Fruit fly (Drosophila melanogaster) whole organism, prepupa: ENCODE results near the gene GlcAT-S.

ENCODE experiments used
- Blimp-1 ChIP-seq: fragments of 200-800 bp; sonication (Bioruptor generic); optimal IDR thresholded peaks from 3 replicates; lab custom pipeline; 2017; ENCODE audit warnings: missing biosample characterization, missing genetic modification characterization, mild to moderate bottlenecking, moderate library complexity, missing genetic modification reagents
- CG10631 ChIP-seq: fragments of 200-800 bp; sonication (Bioruptor generic); optimal IDR thresholded peaks from 2 replicates; lab custom pipeline; 2016; ENCODE audit warnings: missing biosample characterization, missing genetic modification characterization
- CG11294 ChIP-seq: fragments of 200-800 bp; sonication (Bioruptor generic); IDR thresholded peaks from 2 replicates; pipeline ENCODE4 v1.3.6; 2022; ENCODE audit warnings: missing biosample characterization, missing genetic modification characterization
- CG11762 ChIP-seq: fragments of 200-800 bp; sonication (Bioruptor generic); optimal IDR thresholded peaks from 3 replicates; lab custom pipeline; 2016; ENCODE audit warnings: missing biosample characterization, missing genetic modification characterization; ENCODE audit not compliant: insufficient read depth
- CG11902 ChIP-seq: fragments of 200-800 bp; sonication (Bioruptor generic); optimal IDR thresholded peaks from 3 replicates; lab custom pipeline; 2016; ENCODE audit warnings: missing biosample characterization, missing genetic modification characterization
- CG15336 ChIP-seq: fragments of 200-800 bp; sonication (Bioruptor generic); IDR thresholded peaks from 2 replicates; pipeline ENCODE4 v1.3.6; 2022; ENCODE audit warnings: missing biosample characterization, missing genetic modification characterization
- CG1621 ChIP-seq: fragments of 200-800 bp; sonication (Bioruptor generic); optimal IDR thresholded peaks from 3 replicates; lab custom pipeline; 2018; ENCODE audit warnings: missing biosample characterization, mild to moderate bottlenecking, missing genetic modification characterization
- CG16779 ChIP-seq: fragments of 200-800 bp; sonication (Bioruptor generic); optimal IDR thresholded peaks from 3 replicates; lab custom pipeline; 2017; ENCODE audit warnings: missing biosample characterization, mild to moderate bottlenecking, missing genetic modification characterization
- CG3032 ChIP-seq: fragments of 200-800 bp; optimal IDR thresholded peaks from 2 replicates; lab custom pipeline; 2019; ENCODE audit warnings: missing biosample characterization, mild to moderate bottlenecking, missing genetic modification characterization, moderate library complexity
- CG31627 ChIP-seq: fragments of 200-800 bp; sonication (Bioruptor generic); optimal IDR thresholded peaks from 3 replicates; lab custom pipeline; 2016; ENCODE audit warnings: missing biosample characterization, missing genetic modification characterization
- CG32006 ChIP-seq: fragments of 200-800 bp; sonication (Bioruptor generic); optimal IDR thresholded peaks from 3 replicates; lab custom pipeline; 2017; ENCODE audit warnings: missing biosample characterization, mild to moderate bottlenecking, missing genetic modification characterization
- CG34406 ChIP-seq: fragments of 200-800 bp; sonication (Bioruptor generic); optimal IDR thresholded peaks from 3 replicates; lab custom pipeline; 2016; ENCODE audit warnings: missing biosample characterization, missing genetic modification characterization
- CG4318 ChIP-seq: fragments of 200-800 bp; sonication (Bioruptor generic); optimal IDR thresholded peaks from 3 replicates; lab custom pipeline; 2017; ENCODE audit warnings: missing biosample characterization, mild to moderate bottlenecking, missing genetic modification characterization
- CG6276 ChIP-seq: fragments of 200-800 bp; sonication (Bioruptor generic); optimal IDR thresholded peaks from 2 replicates; lab custom pipeline; 2017; ENCODE audit warnings: missing biosample characterization, mild to moderate bottlenecking, missing genetic modification characterization
- CG6808 ChIP-seq: fragments of 200-800 bp; sonication (Bioruptor generic); optimal IDR thresholded peaks from 3 replicates; lab custom pipeline; 2017; ENCODE audit warnings: missing biosample characterization, missing genetic modification characterization, mild to moderate bottlenecking, moderate library complexity, missing genetic modification reagents
- CG6854 ChIP-seq: fragments of 200-800 bp; sonication (Bioruptor generic); optimal IDR thresholded peaks from 2 replicates; lab custom pipeline; 2017; ENCODE audit warnings: missing biosample characterization, mild to moderate bottlenecking, missing genetic modification characterization
- CG8119 ChIP-seq: fragments of 200-800 bp; sonication (Bioruptor generic); IDR thresholded peaks from 3 replicates; pipeline ENCODE4 v1.3.6; 2022; ENCODE audit warnings: missing biosample characterization, missing genetic modification characterization
- CG8319 ChIP-seq: fragments of 200-800 bp; sonication (Bioruptor generic); optimal IDR thresholded peaks from 3 replicates; lab custom pipeline; 2016; ENCODE audit warnings: missing biosample characterization, missing genetic modification characterization
- CG8632 ChIP-seq: fragments of 200-800 bp; sonication (Bioruptor generic); optimal IDR thresholded peaks from 3 replicates; lab custom pipeline; 2016; ENCODE audit warnings: missing biosample characterization, missing genetic modification characterization
- CG9139 ChIP-seq: fragments of 200-800 bp; sonication (Bioruptor generic); optimal IDR thresholded peaks from 3 replicates; lab custom pipeline; 2017; ENCODE audit warnings: missing biosample characterization, mild to moderate bottlenecking, missing genetic modification characterization
- Eip75B ChIP-seq: fragments of 200-800 bp; sonication (Bioruptor generic); optimal IDR thresholded peaks from 3 replicates; lab custom pipeline; 2016; ENCODE audit warnings: missing biosample characterization, missing genetic modification characterization
- Eip78C ChIP-seq: fragments of 200-800 bp; sonication (Bioruptor generic); peaks from one replicate; lab custom pipeline; 2016; ENCODE audit warnings: missing biosample characterization, missing genetic modification characterization
- Eip93F ChIP-seq: fragments of 200-800 bp; sonication (Bioruptor generic); optimal IDR thresholded peaks from 2 replicates; lab custom pipeline; 2016; ENCODE audit warnings: missing biosample characterization, mild to moderate bottlenecking, missing genetic modification characterization
- Ets21C ChIP-seq: fragments of 200-800 bp; sonication (Bioruptor generic); optimal IDR thresholded peaks from 3 replicates; lab custom pipeline; 2016; ENCODE audit warnings: missing biosample characterization, missing genetic modification characterization
- Ets96B ChIP-seq: fragments of 200-800 bp; optimal IDR thresholded peaks from 2 replicates; lab custom pipeline; 2019; ENCODE audit warnings: missing biosample characterization, mild to moderate bottlenecking, missing genetic modification characterization, moderate library complexity
- Gug ChIP-seq: fragments of 200-800 bp; sonication (Bioruptor generic); IDR thresholded peaks from 2 replicates; pipeline ENCODE4 v1.3.6; 2022; ENCODE audit warnings: missing biosample characterization, missing genetic modification characterization
- Hr38 ChIP-seq: sonication (Bioruptor generic); optimal IDR thresholded peaks from 2 replicates; lab custom pipeline; 2016; ENCODE audit warnings: missing biosample characterization, missing genetic modification characterization
- Hr39 ChIP-seq: fragments of 200-800 bp; sonication (Bioruptor generic); optimal IDR thresholded peaks from 2 replicates; lab custom pipeline; 2016; ENCODE audit warnings: missing biosample characterization, missing genetic modification characterization
- Hr4 ChIP-seq: fragments of 200-800 bp; sonication (Bioruptor generic); optimal IDR thresholded peaks from 3 replicates; lab custom pipeline; 2016; ENCODE audit warnings: missing biosample characterization, missing genetic modification characterization
- OdsH ChIP-seq: fragments of 200-800 bp; sonication (Bioruptor generic); optimal IDR thresholded peaks from 3 replicates; lab custom pipeline; 2016; ENCODE audit warnings: missing biosample characterization, missing genetic modification characterization
- Sox14 ChIP-seq: fragments of 200-800 bp; sonication (Bioruptor generic); optimal IDR thresholded peaks from 3 replicates; lab custom pipeline; 2016; ENCODE audit warnings: missing biosample characterization, missing genetic modification characterization
- achi ChIP-seq: fragments of 200-800 bp; sonication (Bioruptor generic); optimal IDR thresholded peaks from 3 replicates; lab custom pipeline; 2016; ENCODE audit warnings: missing biosample characterization, missing genetic modification characterization
- cyc ChIP-seq: fragments of 200-800 bp; sonication (Bioruptor generic); optimal IDR thresholded peaks from 3 replicates; lab custom pipeline; 2016; ENCODE audit warnings: missing biosample characterization, missing genetic modification characterization
- eg ChIP-seq: fragments of 200-800 bp; sonication (Bioruptor generic); IDR thresholded peaks from 3 replicates; pipeline ENCODE4 v1.3.6; 2022; ENCODE audit warnings: missing biosample characterization, missing genetic modification characterization
- esn ChIP-seq: fragments of 200-800 bp; sonication (Bioruptor generic); optimal IDR thresholded peaks from 2 replicates; lab custom pipeline; 2016; ENCODE audit warnings: missing biosample characterization, mild to moderate bottlenecking, missing genetic modification characterization, moderate library complexity
- fd59A ChIP-seq: fragments of 200-800 bp; sonication (Bioruptor generic); optimal IDR thresholded peaks from 2 replicates; lab custom pipeline; 2017; ENCODE audit warnings: missing biosample characterization, mild to moderate bottlenecking, missing genetic modification characterization, missing genetic modification reagents
- net ChIP-seq: fragments of 200-800 bp; sonication (Bioruptor generic); optimal IDR thresholded peaks from 3 replicates; lab custom pipeline; 2016; ENCODE audit warnings: missing biosample characterization, missing genetic modification characterization
- salr ChIP-seq, 2 experiments: fragments of 200-800 bp; sonication (Bioruptor generic); optimal IDR thresholded peaks; 3 replicates each; lab custom pipeline; 2016 to 2018; ENCODE audit warnings: missing biosample characterization in 2 of 2, missing genetic modification characterization in 2 of 2, mild to moderate bottlenecking in 1 of 2
- topi ChIP-seq: fragments of 200-800 bp; sonication (Bioruptor generic); optimal IDR thresholded peaks from 3 replicates; lab custom pipeline; 2016; ENCODE audit warnings: missing biosample characterization, missing genetic modification characterization
- vri ChIP-seq: fragments of 200-800 bp; sonication (Bioruptor generic); optimal IDR thresholded peaks from 3 replicates; lab custom pipeline; 2016; ENCODE audit warnings: missing biosample characterization, mild to moderate bottlenecking, missing genetic modification characterization

GlcAT-S gene

dm6 chr2L:9633811-9634436 is 17.7 kb downstream of the GlcAT-S start, which contains the start of gene Apoltp (continued):
- peak; percentile 74 for TF ChIP-seq Gug (GFP tag; lab: Robert Waterston, UW)
- peak; percentile 43 for TF ChIP-seq CG31627
- TF ChIP-seq esn (GFP tag; lab: Kevin White, UChicago), result peak; percentile 73
- peak; percentile 62 for TF ChIP-seq OdsH (GFP tag; lab: Kevin White, UChicago)
- TF ChIP-seq cyc, result peak; percentile 75
- TF ChIP-seq salr (GFP tag; optimal IDR thresholded peaks at IDR 0.05; lab: Kevin White, UChicago), result peak; percentile 30 to 33
- peak; percentile 31 for TF ChIP-seq CG9139 (GFP tag; lab: Kevin White, UChicago)
- peak; percentile 74 for TF ChIP-seq CG15336 (GFP tag; lab: Robert Waterston, UW)
- TF ChIP-seq CG11294 (GFP tag; lab: Robert Waterston, UW), result peak; percentile 63
- TF ChIP-seq CG11762, result peak; percentile 57
- TF ChIP-seq Eip93F (GFP tag; lab: Kevin White, UChicago), result no peak
- peak; percentile 86 for TF ChIP-seq eg
- TF ChIP-seq Hr38, result no peak
- TF ChIP-seq CG32006 (GFP tag; lab: Kevin White, UChicago), result peak; percentile 64

DNA sequence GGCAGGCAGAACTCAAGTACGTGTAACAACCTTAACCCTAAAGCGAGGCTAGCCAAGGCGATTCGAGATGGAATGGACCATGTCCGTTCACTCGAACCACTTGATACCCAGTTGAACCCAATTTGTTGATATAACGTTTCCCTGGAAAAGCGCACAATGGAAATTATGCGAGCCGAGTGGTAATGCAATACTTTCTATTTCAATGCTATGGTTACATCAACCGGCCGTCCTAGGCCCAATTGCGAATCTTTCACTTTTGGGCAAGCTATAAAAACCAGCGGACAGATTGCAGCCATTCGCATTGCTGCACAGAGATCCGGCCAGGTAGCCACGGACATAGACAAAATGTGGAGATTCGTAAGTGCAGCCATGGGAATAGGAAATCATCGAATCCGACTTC is 40.0 kb downstream of the GlcAT-S start, which contains the start of gene CG33299:
TSS of gene CG33299 (plus strand) at position 301 of the 400 bp plus-strand sequence.
- no peak for TF ChIP-seq CG11902
- no peak for TF ChIP-seq CG6854 (GFP tag; lab: Kevin White, UChicago)
- TF ChIP-seq Eip75B (GFP tag; lab: Kevin White, UChicago), result no peak
- no peak for TF ChIP-seq CG34406
- no peak for TF ChIP-seq fd59A (GFP tag; lab: Kevin White, UChicago)
- TF ChIP-seq salr (GFP tag; optimal IDR thresholded peaks at IDR 0.05; lab: Kevin White, UChicago), result no peak
- TF ChIP-seq Hr39 (GFP tag; lab: Kevin White, UChicago), result no peak
- no peak for TF ChIP-seq Ets21C (GFP tag; lab: Kevin White, UChicago)
- no peak for TF ChIP-seq Gug (GFP tag; lab: Robert Waterston, UW)
- no peak for TF ChIP-seq OdsH (GFP tag; lab: Kevin White, UChicago)
- TF ChIP-seq CG6276, result no peak
- TF ChIP-seq, all 60 proteins: peak for 0

DNA sequence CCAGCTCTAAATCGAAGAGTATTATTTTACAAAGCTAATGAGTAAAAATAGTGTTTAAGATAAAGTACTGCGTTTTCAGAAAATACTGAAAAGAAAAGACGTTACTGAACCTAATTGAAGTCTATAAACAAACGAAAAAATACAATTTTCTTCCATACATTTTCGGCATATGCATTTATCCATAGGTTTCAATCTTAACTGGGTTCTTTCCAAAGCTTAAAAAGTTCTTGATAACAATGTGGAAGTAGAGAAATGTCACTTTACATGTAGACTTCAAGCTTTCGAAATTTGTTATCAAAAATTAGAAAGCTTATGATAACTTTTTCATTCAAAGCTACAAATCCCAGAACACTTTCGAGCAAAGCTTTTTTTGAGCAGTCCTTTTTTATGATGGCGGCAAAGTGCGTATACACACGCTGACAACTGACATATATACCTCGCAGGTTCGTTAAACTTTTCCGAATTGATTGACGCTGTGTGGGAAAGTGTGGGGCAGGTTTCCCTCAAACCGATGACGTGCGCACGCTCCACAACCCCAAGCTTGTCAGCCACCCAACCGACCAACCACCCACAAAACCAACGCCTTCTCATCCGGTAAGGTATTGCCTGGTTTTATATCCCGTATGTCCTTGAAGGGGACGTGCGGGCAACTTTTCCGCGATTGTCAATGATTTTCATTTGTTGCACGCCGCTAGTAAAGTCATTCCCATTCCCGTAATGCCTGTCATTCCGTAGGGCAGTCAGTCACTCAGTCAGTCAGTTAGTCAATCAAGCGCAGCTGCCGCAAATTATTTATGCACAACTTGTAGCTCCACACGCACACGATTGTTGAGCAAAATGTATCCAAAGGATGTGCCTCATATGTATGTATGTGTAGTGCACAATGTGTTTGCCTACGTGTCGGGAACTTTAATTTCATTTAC is 41.3 kb downstream of the GlcAT-S start:
- no peak for TF ChIP-seq CG3032 (tag; lab: Kevin White, UChicago)
- no peak for TF ChIP-seq Eip78C (GFP tag; lab: Kevin White, UChicago)
- no peak for TF ChIP-seq CG6854 (GFP tag; lab: Kevin White, UChicago)
- no peak for TF ChIP-seq CG8119
- no peak for TF ChIP-seq achi
- no peak for TF ChIP-seq net (GFP tag; lab: Kevin White, UChicago)
- no peak for TF ChIP-seq CG10631 (GFP tag; lab: Kevin White, UChicago)
- no peak for TF ChIP-seq CG32006 (GFP tag; lab: Kevin White, UChicago)
- TF ChIP-seq CG11294 (GFP tag; lab: Robert Waterston, UW), result no peak
- TF ChIP-seq Blimp-1 (GFP tag; lab: Kevin White, UChicago), result no peak
- no peak for TF ChIP-seq CG4318 (GFP tag; lab: Kevin White, UChicago)
- no peak for TF ChIP-seq CG6808 (GFP tag; lab: Kevin White, UChicago)
- TF ChIP-seq, all 60 proteins: peak for 0

dm6 chr2L:9660516-9660920 is 44.2 kb downstream of the GlcAT-S start:
- TF ChIP-seq CG1621 (tag; lab: Kevin White, UChicago), result no peak
- TF ChIP-seq eg, result peak; percentile 52; the same call in 2 of the 3 replicates
- peak; percentile 56 for TF ChIP-seq Eip75B (GFP tag; lab: Kevin White, UChicago)
- TF ChIP-seq OdsH (GFP tag; lab: Kevin White, UChicago), result no peak
- peak; percentile 45 for TF ChIP-seq CG34406
- TF ChIP-seq salr (GFP tag; optimal IDR thresholded peaks at IDR 0.05; lab: Kevin White, UChicago), result no peak
- TF ChIP-seq vri (GFP tag; lab: Kevin White, UChicago), result no peak
- peak; percentile 49; the same call in 1 of the 2 replicates for TF ChIP-seq CG15336 (GFP tag; lab: Robert Waterston, UW)
- peak; percentile 32 for TF ChIP-seq CG16779
- no peak for TF ChIP-seq topi (GFP tag; lab: Kevin White, UChicago)
- TF ChIP-seq CG8632 (GFP tag; lab: Kevin White, UChicago), result peak; percentile 26
- TF ChIP-seq CG11294 (GFP tag; lab: Robert Waterston, UW), result no peak; the same call in 1 of the 2 replicates
- TF ChIP-seq Sox14 (GFP tag; lab: Kevin White, UChicago), result peak; percentile 20
- TF ChIP-seq esn (GFP tag; lab: Kevin White, UChicago), result no peak
- no peak for TF ChIP-seq CG8319
- peak; percentile 44 for TF ChIP-seq Hr4 (GFP tag; lab: Kevin White, UChicago)
- TF ChIP-seq CG31627, result peak; percentile 4
- no peak for TF ChIP-seq cyc
- TF ChIP-seq Hr38, result no peak
- TF ChIP-seq Ets96B, result peak; percentile 39
- peak; percentile 52; the same call in 1 of the 3 replicates for TF ChIP-seq CG8119
- TF ChIP-seq CG9139 (GFP tag; lab: Kevin White, UChicago), result no peak
- no peak for TF ChIP-seq net (GFP tag; lab: Kevin White, UChicago)
